Worm (Caenorhabditis elegans): ENCODE measurements around the gene zif-1.

ce11 chrIII:9053263-9053662 lies 50.7 kb downstream of the zif-1 start:
- TF ChIP-seq nhr-12 (tag; optimal IDR thresholded peaks at IDR 0.05) (no peak), ceh-82 (tag; optimal IDR thresholded peaks at IDR 0.05) (no peak), dmd-4 (tag; optimal IDR thresholded peaks at IDR 0.05) (no peak), mdl-1 (tag; optimal IDR thresholded peaks at IDR 0.05) (no peak), nhr-77 (tag; optimal IDR thresholded peaks at IDR 0.05) (no peak), aly-2 (tag; optimal IDR thresholded peaks at IDR 0.05) (no peak)

All from whole organism, L2 larva.